Worm (Caenorhabditis elegans) whole organism, late embryonic: ENCODE measurements around the gene elc-1.

Source experiments
- ama-1 ChIP-seq: fragments of 150-350 bp; optimal IDR thresholded peaks from 2 replicates; lab custom pipeline; 2014
- ceh-24 ChIP-seq: sonication (generic microtip); optimal IDR thresholded peaks from 2 replicates; lab custom pipeline; 2016; ENCODE audit warnings: mild to moderate bottlenecking, missing genetic modification characterization, missing compliant biosample characterization
- ets-4 ChIP-seq: sonication (generic microtip); optimal IDR thresholded peaks from 2 replicates; lab custom pipeline; 2016; ENCODE audit warnings: missing genetic modification characterization, missing compliant biosample characterization
- gmeb-2 ChIP-seq: sonication (generic microtip); optimal IDR thresholded peaks from 2 replicates; lab custom pipeline; 2016; ENCODE audit warnings: missing genetic modification characterization, inconsistent platforms, missing compliant biosample characterization
- nfya-1 ChIP-seq: sonication (generic microtip); optimal IDR thresholded peaks from 2 replicates; lab custom pipeline; 2017; ENCODE audit warnings: missing genetic modification characterization, mild to moderate bottlenecking, missing compliant biosample characterization, antibody characterized with exemption, moderate library complexity
- pha-4 ChIP-seq: fragments of 150-350 bp; optimal IDR thresholded peaks from 2 replicates; lab custom pipeline; 2018; ENCODE audit warnings: missing biosample characterization, missing genetic modification reagents, missing genetic modification characterization
- tbx-2 ChIP-seq: sonication (generic microtip); optimal IDR thresholded peaks from 2 replicates; lab custom pipeline; 2016; ENCODE audit warnings: missing genetic modification characterization, missing compliant biosample characterization
- unc-86 ChIP-seq: sonication (generic microtip); optimal IDR thresholded peaks from 2 replicates; lab custom pipeline; 2016; ENCODE audit warnings: missing genetic modification characterization, missing compliant biosample characterization
- zip-5 ChIP-seq: sonication (generic microtip); optimal IDR thresholded peaks from 2 replicates; lab custom pipeline; 2016; ENCODE audit warnings: missing genetic modification characterization, missing compliant biosample characterization

- TF ChIP-seq ceh-24 (tag; lab: Kevin White, UChicago) (no peak), ama-1 (lab: Kevin White, UChicago) (no peak), unc-86 (tag; lab: Kevin White, UChicago) (no peak), zip-5 (no peak), pha-4 (no peak), gmeb-2 (tag; lab: Kevin White, UChicago) (no peak), tbx-2 (tag; lab: Kevin White, UChicago) (peak; percentile 55), nfya-1 (tag; lab: Kevin White, UChicago) (peak; percentile 96), ets-4 (no peak)
Observed at ce11 chrIII:1418709-1419108, 1.7 kb upstream of the elc-1 start.
